Fruit fly (Drosophila melanogaster) whole organism, embryonic: Measurements from ENCODE around the gene G6P.
A peak's percentile ranks its signal among the peaks of the same experiment; 100 is the strongest.

ENCODE experiments used
- Asciz ChIP-seq: fragments of 200-800 bp; sonication (Bioruptor generic); optimal IDR thresholded peaks from 2 replicates; lab custom pipeline; 2017; ENCODE audit warnings: missing biosample characterization, mild to moderate bottlenecking, missing genetic modification characterization, missing genetic modification reagents
- CG10366 ChIP-seq: fragments of 200-800 bp; sonication (Bioruptor generic); IDR thresholded peaks from 2 replicates; pipeline ENCODE4 v1.3.6; 2022; ENCODE audit warnings: missing biosample characterization, missing genetic modification characterization
- CG10543 ChIP-seq: fragments of 200-800 bp; sonication (Bioruptor generic); optimal IDR thresholded peaks from 3 replicates; lab custom pipeline; 2017; ENCODE audit warnings: missing biosample characterization, mild to moderate bottlenecking, missing genetic modification characterization, moderate library complexity
- CG12071 ChIP-seq: fragments of 200-800 bp; sonication (Bioruptor generic); optimal IDR thresholded peaks from 3 replicates; lab custom pipeline; 2018; ENCODE audit warnings: missing biosample characterization, mild to moderate bottlenecking, missing genetic modification characterization
- CG12236 ChIP-seq: fragments of 200-800 bp; sonication (Bioruptor generic); optimal IDR thresholded peaks from 2 replicates; lab custom pipeline; 2016; ENCODE audit warnings: missing biosample characterization, missing genetic modification characterization
- CG15073 ChIP-seq: fragments of 200-800 bp; sonication (Bioruptor generic); optimal IDR thresholded peaks from 2 replicates; lab custom pipeline; 2016; ENCODE audit warnings: missing biosample characterization, missing genetic modification characterization
- CG15269 ChIP-seq: fragments of 200-800 bp; sonication (Bioruptor generic); optimal IDR thresholded peaks from 2 replicates; lab custom pipeline; 2018; ENCODE audit warnings: missing biosample characterization, mild to moderate bottlenecking, missing genetic modification characterization, moderate library complexity
- CG16813 ChIP-seq: fragments of 200-800 bp; sonication (Bioruptor generic); IDR thresholded peaks from 3 replicates; pipeline ENCODE4 v1.3.6; 2022; ENCODE audit warnings: missing biosample characterization, missing genetic modification characterization; ENCODE audit not compliant: partially characterized antibody
- CG18011 ChIP-seq: fragments of 200-800 bp; sonication (Bioruptor generic); optimal IDR thresholded peaks from 2 replicates; lab custom pipeline; 2017; ENCODE audit warnings: missing biosample characterization, missing genetic modification characterization, mild to moderate bottlenecking, moderate library complexity, missing genotype
- CG18764 ChIP-seq: fragments of 200-800 bp; sonication (Bioruptor generic); optimal IDR thresholded peaks from 3 replicates; lab custom pipeline; 2016; ENCODE audit warnings: missing biosample characterization, missing genetic modification characterization
- CG3163 ChIP-seq: fragments of 200-800 bp; sonication (Bioruptor generic); optimal IDR thresholded peaks from 3 replicates; lab custom pipeline; 2016; ENCODE audit warnings: missing biosample characterization, missing genetic modification characterization
- CG3281 ChIP-seq: fragments of 200-800 bp; sonication (Bioruptor generic); optimal IDR thresholded peaks from 3 replicates; lab custom pipeline; 2017; ENCODE audit warnings: missing biosample characterization, mild to moderate bottlenecking, missing genetic modification characterization
- CG34224 ChIP-seq: fragments of 200-800 bp; sonication (Bioruptor generic); IDR thresholded peaks from 3 replicates; pipeline ENCODE4 v1.3.6; 2022; ENCODE audit warnings: missing biosample characterization, missing genetic modification characterization; ENCODE audit not compliant: partially characterized antibody
- CG6254 ChIP-seq: fragments of 200-800 bp; sonication (Bioruptor generic); optimal IDR thresholded peaks from 3 replicates; lab custom pipeline; 2017; ENCODE audit warnings: mild to moderate bottlenecking, missing biosample characterization, missing genetic modification reagents, missing genetic modification characterization
- CG7928 ChIP-seq: fragments of 200-800 bp; sonication (Bioruptor generic); optimal IDR thresholded peaks from 2 replicates; lab custom pipeline; 2017; ENCODE audit warnings: missing biosample characterization, mild to moderate bottlenecking, missing genetic modification characterization
- CG7963 ChIP-seq: fragments of 200-800 bp; sonication (Bioruptor generic); IDR thresholded peaks from 3 replicates; pipeline ENCODE4 v1.3.6; 2022; ENCODE audit warnings: missing biosample characterization, missing genetic modification characterization; ENCODE audit not compliant: partially characterized antibody
- CG9437 ChIP-seq: fragments of 200-800 bp; sonication (Bioruptor generic); optimal IDR thresholded peaks from 2 replicates; lab custom pipeline; 2018; ENCODE audit warnings: missing biosample characterization, mild to moderate bottlenecking, missing genetic modification characterization
- CG9817 ChIP-seq: fragments of 200-800 bp; sonication (Bioruptor generic); optimal IDR thresholded peaks from 2 replicates; lab custom pipeline; 2018; ENCODE audit warnings: missing biosample characterization, mild to moderate bottlenecking, missing genetic modification characterization, moderate library complexity
- Dad ChIP-seq: fragments of 200-800 bp; sonication (Bioruptor generic); optimal IDR thresholded peaks from 3 replicates; lab custom pipeline; 2016; ENCODE audit warnings: missing biosample characterization, missing genetic modification characterization
- Drgx ChIP-seq: fragments of 200-800 bp; sonication (Bioruptor generic); IDR thresholded peaks from 2 replicates; pipeline ENCODE4 v1.3.6; 2022; ENCODE audit warnings: missing biosample characterization, missing genetic modification characterization
- Eip74EF ChIP-seq, 2 experiments: fragments of 200-800 bp in 1 of 2; fragments of >200 bp in 1 of 2; sonication (Bioruptor generic) in 1 of 2; optimal IDR thresholded peaks; 2 replicates each; lab custom pipeline; 2017 to 2019; ENCODE audit warnings: missing biosample characterization in 2 of 2, missing genetic modification characterization in 2 of 2, mild to moderate bottlenecking in 1 of 2, moderate library complexity in 1 of 2
- H2.0 ChIP-seq: fragments of 200-800 bp; sonication (Bioruptor generic); IDR thresholded peaks from 2 replicates; pipeline ENCODE4 v1.3.6; 2022; ENCODE audit warnings: missing biosample characterization, missing genetic modification characterization
- HHEX ChIP-seq: fragments of 200-800 bp; sonication (Bioruptor generic); optimal IDR thresholded peaks from 3 replicates; lab custom pipeline; 2017; ENCODE audit warnings: missing biosample characterization, mild to moderate bottlenecking, missing genetic modification characterization, missing genetic modification reagents
- HLH3B ChIP-seq: fragments of 200-800 bp; sonication (Bioruptor generic); IDR thresholded peaks from 2 replicates; pipeline ENCODE4 v1.3.6; 2022; ENCODE audit warnings: missing biosample characterization, missing genetic modification characterization
- HLHmδ ChIP-seq: fragments of 200-800 bp; sonication (Bioruptor generic); optimal IDR thresholded peaks from 2 replicates; lab custom pipeline; 2018; ENCODE audit warnings: missing biosample characterization, mild to moderate bottlenecking, missing genetic modification characterization, moderate library complexity
- Hsf ChIP-seq: fragments of 200-800 bp; sonication (Bioruptor generic); optimal IDR thresholded peaks from 3 replicates; lab custom pipeline; 2016; ENCODE audit warnings: missing biosample characterization, missing genetic modification characterization
- Poxn ChIP-seq: fragments of 200-800 bp; sonication (Bioruptor generic); IDR thresholded peaks from 2 replicates; pipeline ENCODE4 v1.3.6; 2022; ENCODE audit warnings: missing biosample characterization, missing genetic modification characterization
- ase ChIP-seq: fragments of 200-800 bp; sonication (Bioruptor generic); IDR thresholded peaks from 3 replicates; pipeline ENCODE4 v1.3.6; 2022; ENCODE audit warnings: missing biosample characterization, missing genetic modification characterization
- ato ChIP-seq: fragments of 200-800 bp; sonication (Bioruptor generic); IDR thresholded peaks from 2 replicates; pipeline ENCODE4 v1.3.6; 2022; ENCODE audit warnings: missing biosample characterization, missing genetic modification characterization; ENCODE audit not compliant: partially characterized antibody
- bsh ChIP-seq, 2 experiments: fragments of 200-800 bp; sonication (Bioruptor generic); optimal IDR thresholded peaks; 2 replicates each; lab custom pipeline; 2017 to 2018; ENCODE audit warnings: mild to moderate bottlenecking in 2 of 2, missing biosample characterization in 2 of 2, missing genetic modification characterization in 2 of 2, moderate library complexity in 1 of 2
- caup ChIP-seq: fragments of 200-800 bp; sonication (Bioruptor generic); optimal IDR thresholded peaks from 3 replicates; lab custom pipeline; 2017; ENCODE audit warnings: missing biosample characterization, mild to moderate bottlenecking, missing genetic modification characterization, moderate library complexity; ENCODE audit not compliant: severe bottlenecking
- chinmo ChIP-seq: fragments of 200-800 bp; sonication (Bioruptor generic); IDR thresholded peaks from 4 replicates; pipeline ENCODE4 v1.3.6; 2022; ENCODE audit warnings: missing biosample characterization, missing genetic modification characterization; ENCODE audit not compliant: partially characterized antibody
- fd96Cb ChIP-seq: fragments of 200-800 bp; sonication (Bioruptor generic); optimal IDR thresholded peaks from 2 replicates; lab custom pipeline; 2018; ENCODE audit warnings: missing biosample characterization, mild to moderate bottlenecking, missing genetic modification characterization, moderate library complexity
- grn ChIP-seq: fragments of 200-800 bp; sonication (Bioruptor generic); optimal IDR thresholded peaks from 3 replicates; lab custom pipeline; 2017; ENCODE audit warnings: missing biosample characterization, missing genetic modification characterization
- gro ChIP-seq: fragments of 200-800 bp; sonication (Bioruptor generic); optimal IDR thresholded peaks from 2 replicates; lab custom pipeline; 2016; ENCODE audit warnings: missing biosample characterization, missing genetic modification characterization
- gsb ChIP-seq: fragments of 200-800 bp; sonication (Bioruptor generic); IDR thresholded peaks from 2 replicates; pipeline ENCODE4 v1.3.6; 2022; ENCODE audit warnings: missing biosample characterization, missing genetic modification characterization
- hkb ChIP-seq, 2 experiments: fragments of 200-800 bp in 1 of 2; fragments of >200 bp in 1 of 2; sonication (Bioruptor generic) in 1 of 2; IDR thresholded peaks in 1 of 2; optimal IDR thresholded peaks in 1 of 2; 2 replicates each; pipeline versions ENCODE4 v1.3.6 to Lab custom; 2017 to 2022; ENCODE audit warnings: missing biosample characterization in 1 of 2, missing genetic modification characterization in 1 of 2
- jumu ChIP-seq: fragments of 200-800 bp; sonication (Bioruptor generic); optimal IDR thresholded peaks from 3 replicates; lab custom pipeline; 2016; ENCODE audit warnings: missing biosample characterization, missing genetic modification characterization
- kni ChIP-seq: fragments of 200-800 bp; sonication (Bioruptor generic); optimal IDR thresholded peaks from 3 replicates; lab custom pipeline; 2017; ENCODE audit warnings: mild to moderate bottlenecking, missing biosample characterization, missing genetic modification reagents, missing genetic modification characterization
- pfk ChIP-seq: fragments of 200-800 bp; sonication (Bioruptor generic); optimal IDR thresholded peaks from 2 replicates; lab custom pipeline; 2018; ENCODE audit warnings: missing biosample characterization, mild to moderate bottlenecking, missing genetic modification characterization, moderate library complexity
- pho ChIP-seq: fragments of 200-800 bp; sonication (Bioruptor generic); optimal IDR thresholded peaks from 2 replicates; lab custom pipeline; 2016; ENCODE audit warnings: missing biosample characterization, missing genetic modification characterization
- shn ChIP-seq: fragments of 200-800 bp; sonication (Bioruptor generic); optimal IDR thresholded peaks from 3 replicates; lab custom pipeline; 2016; ENCODE audit warnings: missing biosample characterization, missing genetic modification characterization
- sqz ChIP-seq: fragments of 200-800 bp; sonication (Bioruptor generic); optimal IDR thresholded peaks from 3 replicates; lab custom pipeline; 2018; ENCODE audit warnings: missing biosample characterization, mild to moderate bottlenecking, missing genetic modification characterization
- stwl ChIP-seq: fragments of 200-800 bp; sonication (Bioruptor generic); optimal IDR thresholded peaks from 3 replicates; lab custom pipeline; 2018; ENCODE audit warnings: missing biosample characterization, mild to moderate bottlenecking, missing genetic modification characterization, moderate library complexity
- tap ChIP-seq: fragments of 200-800 bp; optimal IDR thresholded peaks from 3 replicates; lab custom pipeline; 2019; ENCODE audit warnings: missing biosample characterization, mild to moderate bottlenecking, missing genetic modification characterization, moderate library complexity
- unc-4 ChIP-seq: fragments of 200-800 bp; sonication (Bioruptor generic); IDR thresholded peaks from 2 replicates; pipeline ENCODE4 v1.3.6; 2022; ENCODE audit warnings: missing biosample characterization, missing genetic modification characterization; ENCODE audit not compliant: partially characterized antibody
- z ChIP-seq: fragments of 200-800 bp; sonication (Bioruptor generic); IDR thresholded peaks from 3 replicates; pipeline ENCODE4 v1.3.6; 2022; ENCODE audit warnings: missing biosample characterization, missing genetic modification characterization

G6P gene

DNA sequence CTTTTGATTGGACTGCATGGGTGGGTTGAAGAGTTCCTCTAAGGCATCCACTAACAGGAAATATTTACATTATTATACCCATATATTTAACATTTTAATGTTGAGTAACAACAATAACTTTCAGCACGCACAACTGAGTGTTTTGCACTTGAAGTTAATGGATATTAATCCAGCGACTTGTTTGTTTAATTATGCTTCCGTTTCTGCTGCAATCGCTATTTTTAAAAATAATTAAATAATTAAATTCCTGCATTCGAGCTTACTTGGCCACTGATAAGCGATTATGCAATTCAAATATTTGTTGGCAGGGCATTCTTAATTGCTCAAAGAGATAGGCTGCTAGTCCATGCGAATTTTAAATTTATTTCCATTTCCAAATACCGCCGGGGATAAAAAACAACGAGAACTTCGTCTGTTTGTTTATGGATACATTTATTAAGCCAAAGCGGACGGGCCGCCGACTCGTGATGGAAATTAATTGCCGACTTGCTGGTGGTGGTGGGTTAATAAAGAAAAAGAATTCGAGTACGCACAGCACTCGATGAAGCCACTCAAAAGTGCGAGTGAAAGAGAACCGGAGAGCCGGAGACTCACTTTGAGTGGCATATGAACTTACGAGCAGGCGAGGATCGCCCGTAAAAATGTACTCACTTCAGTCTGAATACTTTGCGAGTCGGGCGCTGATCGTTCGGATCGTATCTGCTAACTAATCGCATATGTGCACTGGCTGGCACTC is 46.5 kb upstream of the G6P start (continued):
- TF ChIP-seq Eip74EF (GFP tag; optimal IDR thresholded peaks at IDR 0.05; lab: Kevin White, UChicago) = peak in 1 of 2 experiments; percentile 12
- TF ChIP-seq z (GFP tag; lab: Robert Waterston, UW) = peak; percentile 99
- TF ChIP-seq CG15269 = peak; percentile 0
- peak; percentile 7 to 55 for TF ChIP-seq bsh (GFP tag; optimal IDR thresholded peaks at IDR 0.05; lab: Kevin White, UChicago)
- TF ChIP-seq Hsf = no peak
- no peak for TF ChIP-seq CG10366 (GFP tag; lab: Robert Waterston, UW)
- peak; percentile 19 for TF ChIP-seq HHEX (GFP tag; lab: Kevin White, UChicago)
- no peak for TF ChIP-seq H2.0 (GFP tag; lab: Robert Waterston, UW)
- TF ChIP-seq CG7963 (GFP tag; lab: Robert Waterston, UW) = no peak
- no peak for TF ChIP-seq jumu (GFP tag; lab: Kevin White, UChicago)
- TF ChIP-seq Drgx = peak; percentile 54
- TF ChIP-seq gsb (GFP tag; lab: Robert Waterston, UW) = 0 out of 2 replicates have a peak, but pooled peaks have one; percentile 31
- peak; percentile 58; the same call in 2 of the 3 replicates for TF ChIP-seq CG34224
- TF ChIP-seq caup = peak; percentile 42
- TF ChIP-seq CG3281 (GFP tag; lab: Kevin White, UChicago) = peak; percentile 22
- no peak for TF ChIP-seq fd96Cb
- no peak for TF ChIP-seq Asciz
- TF ChIP-seq Dad = no peak
- TF ChIP-seq CG7928 (GFP tag; lab: Kevin White, UChicago) = no peak
- peak; percentile 98 for TF ChIP-seq chinmo
- TF ChIP-seq stwl = no peak
- no peak for TF ChIP-seq CG12236 (GFP tag; lab: Kevin White, UChicago)
- TF ChIP-seq grn = peak; percentile 8
- TF ChIP-seq HLHmδ (GFP tag; lab: Kevin White, UChicago) = peak; percentile 73
- peak; percentile 20 for TF ChIP-seq tap (tag; lab: Kevin White, UChicago)
- TF ChIP-seq CG16813 (GFP tag; lab: Robert Waterston, UW) = peak; percentile 43; the same call in 1 of the 3 replicates
- TF ChIP-seq CG12071 (GFP tag; lab: Kevin White, UChicago) = peak; percentile 25
- peak; percentile 10 for TF ChIP-seq pho (GFP tag; lab: Kevin White, UChicago)
- TF ChIP-seq HLH3B (GFP tag; lab: Robert Waterston, UW) = 0 out of 2 replicates have a peak, but pooled peaks have one; percentile 6
- peak; percentile 17 for TF ChIP-seq gro (GFP tag; lab: Kevin White, UChicago)
- peak; percentile 35 for TF ChIP-seq CG10543 (GFP tag; lab: Kevin White, UChicago)
- no peak for TF ChIP-seq ase (GFP tag; lab: Robert Waterston, UW)
- TF ChIP-seq CG3163 (GFP tag; lab: Kevin White, UChicago) = peak; percentile 20
- TF ChIP-seq unc-4 (GFP tag; lab: Robert Waterston, UW) = 0 out of 2 replicates have a peak, but pooled peaks have one; percentile 24
- peak; percentile 19 for TF ChIP-seq sqz (GFP tag; lab: Kevin White, UChicago)
- TF ChIP-seq kni (GFP tag; lab: Kevin White, UChicago) = peak; percentile 16
- no peak for TF ChIP-seq CG6254 (GFP tag; lab: Kevin White, UChicago)
- TF ChIP-seq CG15073 = no peak
- no peak for TF ChIP-seq CG9437 (GFP tag; lab: Kevin White, UChicago)
- no peak for TF ChIP-seq pfk
- TF ChIP-seq CG18764 (GFP tag; lab: Kevin White, UChicago) = no peak
- TF ChIP-seq shn (GFP tag; lab: Kevin White, UChicago) = no peak
- peak; percentile 51; the same call in 1 of the 2 replicates for TF ChIP-seq ato (GFP tag; lab: Robert Waterston, UW)
- no peak for TF ChIP-seq Poxn (GFP tag; lab: Robert Waterston, UW)
- TF ChIP-seq CG9817 (tag; lab: Kevin White, UChicago) = no peak
- TF ChIP-seq hkb (optimal IDR thresholded peaks at IDR 0.05; lab: Kevin White, UChicago) = peak; percentile 98
- no peak; the same call in none of the 2 replicates for TF ChIP-seq hkb (GFP tag; IDR thresholded peaks at IDR 0.05; lab: Robert Waterston, UW)
- TF ChIP-seq CG18011 (GFP tag; lab: Kevin White, UChicago) = no peak
